Worm (Caenorhabditis elegans) whole organism, L4/young adult: ENCODE measurements around the gene gcy-14.

Source experiments
- dao-5 ChIP-seq: sonication (generic microtip); optimal IDR thresholded peaks from 2 replicates; lab custom pipeline; 2016; ENCODE audit warnings: missing genotype, missing genetic modification characterization, moderate library complexity, missing compliant biosample characterization
- him-1 ChIP-seq: sonication (generic microtip); optimal IDR thresholded peaks from 2 replicates; lab custom pipeline; 2016; ENCODE audit warnings: missing genotype, missing genetic modification reagents, missing genetic modification characterization, missing compliant biosample characterization

- TF ChIP-seq him-1 (tag; lab: Kevin White, UChicago): no peak
- TF ChIP-seq dao-5 (tag; lab: Kevin White, UChicago): no peak
Observed at ce11 chrV:14813566-14813965, 54.5 kb downstream of the gcy-14 start.
